Fruit fly (Drosophila melanogaster) whole organism, embryonic: ENCODE measurements around the gene GABA-B-R3.

ENCODE experiments used
- Atf3 ChIP-seq: fragments of 200-800 bp; sonication (Bioruptor generic); optimal IDR thresholded peaks from 3 replicates; lab custom pipeline; 2016; ENCODE audit warnings: missing biosample characterization, missing genetic modification characterization
- B-H1 ChIP-seq: fragments of 200-800 bp; sonication (Bioruptor generic); IDR thresholded peaks from 3 replicates; pipeline ENCODE4 v1.3.6; 2022; ENCODE audit warnings: missing biosample characterization, missing genetic modification characterization
- C15 ChIP-seq: fragments of 200-800 bp; sonication (Bioruptor generic); IDR thresholded peaks from 3 replicates; pipeline ENCODE4 v1.3.6; 2022; ENCODE audit warnings: missing biosample characterization, missing genetic modification characterization
- CG11398 ChIP-seq: fragments of 200-800 bp; sonication (Bioruptor generic); optimal IDR thresholded peaks from 2 replicates; lab custom pipeline; 2016; ENCODE audit warnings: missing biosample characterization, missing genetic modification characterization
- CG11695 ChIP-seq: fragments of 200-800 bp; sonication (Bioruptor generic); IDR thresholded peaks from 3 replicates; pipeline ENCODE4 v1.3.6; 2022; ENCODE audit warnings: missing biosample characterization, missing genetic modification characterization
- CG12942 ChIP-seq: fragments of 200-800 bp; sonication (Bioruptor generic); optimal IDR thresholded peaks from 3 replicates; lab custom pipeline; 2016; ENCODE audit warnings: missing biosample characterization, missing genetic modification characterization
- CG1529 ChIP-seq: fragments of 200-800 bp; sonication (Bioruptor generic); optimal IDR thresholded peaks from 3 replicates; lab custom pipeline; 2018; ENCODE audit warnings: missing biosample characterization, missing genetic modification characterization
- CG15479 ChIP-seq: fragments of 200-800 bp; sonication (Bioruptor generic); optimal IDR thresholded peaks from 3 replicates; lab custom pipeline; 2019; ENCODE audit warnings: missing biosample characterization, mild to moderate bottlenecking, missing genetic modification characterization, moderate library complexity
- CG1603 ChIP-seq: fragments of 200-800 bp; sonication (Bioruptor generic); optimal IDR thresholded peaks from 2 replicates; lab custom pipeline; 2019; ENCODE audit warnings: missing biosample characterization, mild to moderate bottlenecking, missing genetic modification characterization, moderate library complexity
- CG1832 ChIP-seq: fragments of 200-800 bp; sonication (Bioruptor generic); optimal IDR thresholded peaks from 2 replicates; lab custom pipeline; 2017; ENCODE audit warnings: missing biosample characterization, mild to moderate bottlenecking, missing genetic modification characterization, inconsistent platforms
- CG2199 ChIP-seq: fragments of 200-800 bp; sonication (Bioruptor generic); IDR thresholded peaks from 3 replicates; pipeline ENCODE4 v1.3.6; 2022; ENCODE audit warnings: missing biosample characterization, missing genetic modification characterization
- CG31388 ChIP-seq: fragments of 200-800 bp; sonication (Bioruptor generic); optimal IDR thresholded peaks from 2 replicates; lab custom pipeline; 2016; ENCODE audit warnings: missing biosample characterization, missing genetic modification characterization
- CG3163 ChIP-seq: fragments of 200-800 bp; sonication (Bioruptor generic); optimal IDR thresholded peaks from 3 replicates; lab custom pipeline; 2016; ENCODE audit warnings: missing biosample characterization, missing genetic modification characterization
- CG32767 ChIP-seq: fragments of 200-800 bp; sonication (Bioruptor generic); IDR thresholded peaks from 2 replicates; pipeline ENCODE4 v1.3.6; 2022; ENCODE audit warnings: missing biosample characterization, missing genetic modification characterization
- CG32772 ChIP-seq: fragments of 200-800 bp; sonication (Bioruptor generic); IDR thresholded peaks from 2 replicates; pipeline ENCODE4 v1.3.6; 2022; ENCODE audit warnings: missing biosample characterization, missing genetic modification characterization
- CG5180 ChIP-seq: fragments of 200-800 bp; sonication (Bioruptor generic); optimal IDR thresholded peaks from 3 replicates; lab custom pipeline; 2017; ENCODE audit warnings: missing biosample characterization, missing genetic modification characterization, mild to moderate bottlenecking, moderate library complexity, missing genetic modification reagents
- CG5953 ChIP-seq: fragments of 200-800 bp; sonication (Bioruptor generic); IDR thresholded peaks from 2 replicates; pipeline ENCODE4 v1.3.6; 2022; ENCODE audit warnings: missing biosample characterization, missing genetic modification characterization
- CG6765 ChIP-seq: fragments of 200-800 bp; sonication (Bioruptor generic); optimal IDR thresholded peaks from 3 replicates; lab custom pipeline; 2017; ENCODE audit warnings: missing biosample characterization, mild to moderate bottlenecking, missing genetic modification characterization
- CG7271 ChIP-seq: fragments of 200-800 bp; sonication (Bioruptor generic); optimal IDR thresholded peaks from 2 replicates; lab custom pipeline; 2018; ENCODE audit warnings: missing biosample characterization, mild to moderate bottlenecking, missing genetic modification characterization, moderate library complexity
- CG8281 ChIP-seq: fragments of 200-800 bp; sonication (Bioruptor generic); optimal IDR thresholded peaks from 2 replicates; lab custom pipeline; 2018; ENCODE audit warnings: missing biosample characterization, mild to moderate bottlenecking, missing genetic modification characterization, moderate library complexity
- CG8478 ChIP-seq: fragments of >200 bp; optimal IDR thresholded peaks from 2 replicates; lab custom pipeline; 2018
- CkIIα-i1 ChIP-seq: fragments of 200-800 bp; sonication (Bioruptor generic); IDR thresholded peaks from 2 replicates; pipeline ENCODE4 v1.3.6; 2022; ENCODE audit warnings: missing biosample characterization, missing genetic modification characterization
- CrebB ChIP-seq: fragments of 200-800 bp; sonication (Bioruptor generic); optimal IDR thresholded peaks from 3 replicates; lab custom pipeline; 2018; ENCODE audit warnings: missing biosample characterization, mild to moderate bottlenecking, missing genetic modification characterization
- D ChIP-seq, 2 experiments: fragments of 200-800 bp in 1 of 2; fragments of >200 bp in 1 of 2; sonication (Bioruptor generic) in 1 of 2; optimal IDR thresholded peaks; 2 replicates in 1 of 2; 3 replicates in 1 of 2; lab custom pipeline; 2017; ENCODE audit warnings: mild to moderate bottlenecking in 1 of 2, missing biosample characterization in 1 of 2, missing genetic modification characterization in 1 of 2, missing genetic modification reagents in 1 of 2
- D19B ChIP-seq: fragments of 200-800 bp; sonication (Bioruptor generic); optimal IDR thresholded peaks from 2 replicates; lab custom pipeline; 2017; ENCODE audit warnings: missing biosample characterization, mild to moderate bottlenecking, missing genetic modification characterization
- Dp ChIP-seq: fragments of 200-800 bp; sonication (Bioruptor generic); optimal IDR thresholded peaks from 2 replicates; lab custom pipeline; 2018; ENCODE audit warnings: missing biosample characterization, mild to moderate bottlenecking, missing genetic modification characterization, moderate library complexity
- Drgx ChIP-seq: fragments of 200-800 bp; sonication (Bioruptor generic); IDR thresholded peaks from 2 replicates; pipeline ENCODE4 v1.3.6; 2022; ENCODE audit warnings: missing biosample characterization, missing genetic modification characterization
- Ets97D ChIP-seq: fragments of 200-800 bp; sonication (Bioruptor generic); optimal IDR thresholded peaks from 3 replicates; lab custom pipeline; 2016; ENCODE audit warnings: missing biosample characterization, missing genetic modification characterization
- Fer2 ChIP-seq: fragments of 200-800 bp; sonication (Bioruptor generic); optimal IDR thresholded peaks from 2 replicates; lab custom pipeline; 2018; ENCODE audit warnings: missing biosample characterization, mild to moderate bottlenecking, missing genetic modification characterization, moderate library complexity
- Lim3 ChIP-seq: fragments of 200-800 bp; sonication (Bioruptor generic); IDR thresholded peaks from 2 replicates; pipeline ENCODE4 v1.3.6; 2022; ENCODE audit warnings: missing biosample characterization, missing genetic modification characterization
- Lpt ChIP-seq: fragments of >200 bp; optimal IDR thresholded peaks from 2 replicates; lab custom pipeline; 2018; ENCODE audit warnings: missing biosample characterization, missing genetic modification characterization
- Side ChIP-seq: fragments of 200-800 bp; sonication (Bioruptor generic); optimal IDR thresholded peaks from 2 replicates; lab custom pipeline; 2016; ENCODE audit warnings: missing biosample characterization, missing genetic modification characterization
- Stat92E ChIP-seq, 3 experiments: fragments of >200 bp in 2 of 3; fragments of 200-800 bp in 1 of 3; sonication (Bioruptor generic) in 1 of 3; optimal IDR thresholded peaks; 2 replicates each; lab custom pipeline; 2017 to 2019; ENCODE audit warnings: missing biosample characterization in 3 of 3, missing genetic modification characterization in 3 of 3, mild to moderate bottlenecking in 1 of 3, moderate library complexity in 1 of 3
- ap ChIP-seq: fragments of 200-800 bp; sonication (Bioruptor generic); IDR thresholded peaks from 2 replicates; pipeline ENCODE4 v1.3.6; 2022; ENCODE audit warnings: missing biosample characterization, missing genetic modification characterization
- ase ChIP-seq: fragments of 200-800 bp; sonication (Bioruptor generic); IDR thresholded peaks from 3 replicates; pipeline ENCODE4 v1.3.6; 2022; ENCODE audit warnings: missing biosample characterization, missing genetic modification characterization
- bcd ChIP-seq: fragments of 200-800 bp; sonication (Bioruptor generic); optimal IDR thresholded peaks from 2 replicates; lab custom pipeline; 2017; ENCODE audit warnings: missing biosample characterization, mild to moderate bottlenecking, missing genetic modification characterization
- bsh ChIP-seq, 2 experiments: fragments of 200-800 bp; sonication (Bioruptor generic); optimal IDR thresholded peaks; 2 replicates each; lab custom pipeline; 2017 to 2018; ENCODE audit warnings: mild to moderate bottlenecking in 2 of 2, missing biosample characterization in 2 of 2, missing genetic modification characterization in 2 of 2, moderate library complexity in 1 of 2
- dmrt11E ChIP-seq: fragments of 200-800 bp; sonication (Bioruptor generic); optimal IDR thresholded peaks from 3 replicates; lab custom pipeline; 2018; ENCODE audit warnings: missing biosample characterization, mild to moderate bottlenecking, missing genetic modification characterization, moderate library complexity
- fd64A ChIP-seq: fragments of 200-800 bp; sonication (Bioruptor generic); optimal IDR thresholded peaks from 3 replicates; lab custom pipeline; 2018; ENCODE audit warnings: missing biosample characterization, mild to moderate bottlenecking, missing genetic modification characterization
- gcm2 ChIP-seq: fragments of 200-800 bp; sonication (Bioruptor generic); optimal IDR thresholded peaks from 2 replicates; lab custom pipeline; 2016; ENCODE audit warnings: missing biosample characterization, missing genetic modification characterization
- grn ChIP-seq: fragments of 200-800 bp; sonication (Bioruptor generic); optimal IDR thresholded peaks from 3 replicates; lab custom pipeline; 2017; ENCODE audit warnings: missing biosample characterization, missing genetic modification characterization
- hbn ChIP-seq: fragments of 200-800 bp; sonication (Bioruptor generic); IDR thresholded peaks from 2 replicates; pipeline ENCODE4 v1.3.6; 2022; ENCODE audit warnings: missing biosample characterization, missing genetic modification characterization; ENCODE audit not compliant: partially characterized antibody
- hth ChIP-seq: fragments of >200 bp; optimal IDR thresholded peaks from 2 replicates; lab custom pipeline; 2017; ENCODE audit warnings: inconsistent platforms
- inv ChIP-seq: fragments of 200-800 bp; sonication (Bioruptor generic); IDR thresholded peaks from 2 replicates; pipeline ENCODE4 v1.3.6; 2022; ENCODE audit warnings: missing biosample characterization, missing genetic modification characterization; ENCODE audit not compliant: partially characterized antibody
- kni ChIP-seq: fragments of 200-800 bp; sonication (Bioruptor generic); optimal IDR thresholded peaks from 3 replicates; lab custom pipeline; 2017; ENCODE audit warnings: mild to moderate bottlenecking, missing biosample characterization, missing genetic modification reagents, missing genetic modification characterization
- otp ChIP-seq: fragments of 200-800 bp; sonication (Bioruptor generic); IDR thresholded peaks from 3 replicates; pipeline ENCODE4, ENCODE4 v1.3.6; 2022; ENCODE audit warnings: missing biosample characterization, missing genetic modification characterization
- pros ChIP-seq: fragments of 200-800 bp; sonication (Bioruptor generic); optimal IDR thresholded peaks from 3 replicates; lab custom pipeline; 2019; ENCODE audit warnings: missing biosample characterization, mild to moderate bottlenecking, missing genetic modification characterization, moderate library complexity
- sens ChIP-seq: fragments of 200-800 bp; sonication (Bioruptor generic); peaks from one replicate; lab custom pipeline; 2016; ENCODE audit warnings: missing biosample characterization, missing genetic modification characterization
- sqz ChIP-seq: fragments of 200-800 bp; sonication (Bioruptor generic); optimal IDR thresholded peaks from 3 replicates; lab custom pipeline; 2018; ENCODE audit warnings: missing biosample characterization, mild to moderate bottlenecking, missing genetic modification characterization

Gene GABA-B-R3

dm6 chr2L:712281-712680 lies 37.5 kb upstream of the GABA-B-R3 start:
- TF ChIP-seq CG7271 (tag; lab: Kevin White, UChicago), result no peak
- TF ChIP-seq CG1603 (tag; lab: Kevin White, UChicago), result peak; percentile 21
- no peak for TF ChIP-seq D19B
- TF ChIP-seq CG3163 (GFP tag; lab: Kevin White, UChicago), result no peak
- TF ChIP-seq CrebB, result no peak
- TF ChIP-seq hth, result no peak
- no peak for TF ChIP-seq CG6765 (GFP tag; lab: Kevin White, UChicago)
- 0 out of 3 replicates have a peak, but pooled peaks have one; percentile 27 for TF ChIP-seq otp
- TF ChIP-seq CG8281 (tag; lab: Kevin White, UChicago), result no peak
- TF ChIP-seq bsh (GFP tag; optimal IDR thresholded peaks at IDR 0.05; lab: Kevin White, UChicago), result no peak
- peak; percentile 24; the same call in 1 of the 2 replicates for TF ChIP-seq Drgx (GFP tag; lab: Robert Waterston, UW)
- no peak for TF ChIP-seq CG8478 (lab: Kevin White, UChicago)
- TF ChIP-seq CG5180 (GFP tag; lab: Kevin White, UChicago), result no peak
- TF ChIP-seq inv (GFP tag; lab: Robert Waterston, UW), result no peak
- TF ChIP-seq Dp (GFP tag; lab: Kevin White, UChicago), result no peak
- TF ChIP-seq Lim3 (GFP tag; lab: Robert Waterston, UW), result no peak
- no peak for TF ChIP-seq Side (GFP tag; lab: Kevin White, UChicago)
- TF ChIP-seq CkIIα-i1 (GFP tag; lab: Robert Waterston, UW), result no peak
- TF ChIP-seq sens (GFP tag; lab: Kevin White, UChicago), result peak; percentile 60
- no peak for TF ChIP-seq CG11695 (GFP tag; lab: Robert Waterston, UW)

dm6 chr2L:713232-713631 lies 36.5 kb upstream of the GABA-B-R3 start:
- no peak for TF ChIP-seq CG1832 (GFP tag; lab: Kevin White, UChicago)
- no peak for TF ChIP-seq CG5953
- TF ChIP-seq Fer2, result no peak
- TF ChIP-seq ase (GFP tag; lab: Robert Waterston, UW), result no peak
- TF ChIP-seq CG15479, result peak; percentile 25
- no peak for TF ChIP-seq CG32767 (GFP tag; lab: Robert Waterston, UW)
- TF ChIP-seq C15 (GFP tag; lab: Robert Waterston, UW), result no peak
- no peak for TF ChIP-seq B-H1 (GFP tag; lab: Robert Waterston, UW)
- peak; percentile 66 for TF ChIP-seq grn (GFP tag; lab: Kevin White, UChicago)
- no peak for TF ChIP-seq fd64A (GFP tag; lab: Kevin White, UChicago)
- peak in 1 of 3 experiments; percentile 76 for TF ChIP-seq Stat92E (GFP tag; optimal IDR thresholded peaks at IDR 0.05; lab: Kevin White, UChicago)
- TF ChIP-seq Ets97D (GFP tag; lab: Kevin White, UChicago), result no peak
- TF ChIP-seq CG12942, result no peak
- TF ChIP-seq bcd (GFP tag; lab: Kevin White, UChicago), result no peak
- TF ChIP-seq Atf3 (GFP tag; lab: Kevin White, UChicago), result no peak
- TF ChIP-seq CG11398 (GFP tag; lab: Kevin White, UChicago), result no peak
- TF ChIP-seq gcm2, result no peak
- TF ChIP-seq CG1529 (GFP tag; lab: Kevin White, UChicago), result no peak
- no peak for TF ChIP-seq Lpt (GFP tag; lab: Kevin White, UChicago)
- TF ChIP-seq dmrt11E (tag; lab: Kevin White, UChicago), result no peak
- peak; percentile 50 for TF ChIP-seq sqz (GFP tag; lab: Kevin White, UChicago)
- TF ChIP-seq kni (GFP tag; lab: Kevin White, UChicago), result peak; percentile 74
- no peak for TF ChIP-seq ap (GFP tag; lab: Robert Waterston, UW)
- peak; percentile 43; the same call in 1 of the 3 replicates for TF ChIP-seq CG2199 (GFP tag; lab: Robert Waterston, UW)
- TF ChIP-seq CG31388 (GFP tag; lab: Kevin White, UChicago), result no peak
- peak; percentile 29 for TF ChIP-seq D (optimal IDR thresholded peaks at IDR 0.05; lab: Kevin White, UChicago)
- no peak for TF ChIP-seq D (GFP tag; optimal IDR thresholded peaks at IDR 0.05; lab: Kevin White, UChicago)
- TF ChIP-seq pros (GFP tag; lab: Kevin White, UChicago), result peak; percentile 46
- TF ChIP-seq hbn, result no peak
- TF ChIP-seq CG32772 (GFP tag; lab: Robert Waterston, UW), result 0 out of 2 replicates have a peak, but pooled peaks have one; percentile 37
- TF ChIP-seq, all 482 proteins: peak for 9
